Fruit fly (Drosophila melanogaster) whole organism, prepupa: ENCODE data around the gene CG13920.

Experiments
- CG11902 ChIP-seq: fragments of 200-800 bp; sonication (Bioruptor generic); optimal IDR thresholded peaks from 3 replicates; lab custom pipeline; 2016; ENCODE audit warnings: missing biosample characterization, missing genetic modification characterization
- CG6276 ChIP-seq: fragments of 200-800 bp; sonication (Bioruptor generic); optimal IDR thresholded peaks from 2 replicates; lab custom pipeline; 2017; ENCODE audit warnings: missing biosample characterization, mild to moderate bottlenecking, missing genetic modification characterization
- CG7368 ChIP-seq: fragments of 200-800 bp; sonication (Bioruptor generic); optimal IDR thresholded peaks from 3 replicates; lab custom pipeline; 2016; ENCODE audit warnings: missing biosample characterization, missing genetic modification characterization
- CG8119 ChIP-seq: fragments of 200-800 bp; sonication (Bioruptor generic); IDR thresholded peaks from 3 replicates; pipeline ENCODE4 v1.3.6; 2022; ENCODE audit warnings: missing biosample characterization, missing genetic modification characterization
- Met ChIP-seq: fragments of 200-800 bp; sonication (Bioruptor generic); optimal IDR thresholded peaks from 3 replicates; lab custom pipeline; 2016; ENCODE audit warnings: missing biosample characterization, missing genetic modification characterization
- Smox ChIP-seq: fragments of 200-800 bp; sonication (Bioruptor generic); optimal IDR thresholded peaks from 3 replicates; lab custom pipeline; 2016; ENCODE audit warnings: missing biosample characterization, missing genetic modification characterization
- topi ChIP-seq: fragments of 200-800 bp; sonication (Bioruptor generic); optimal IDR thresholded peaks from 3 replicates; lab custom pipeline; 2016; ENCODE audit warnings: missing biosample characterization, missing genetic modification characterization

DNA sequence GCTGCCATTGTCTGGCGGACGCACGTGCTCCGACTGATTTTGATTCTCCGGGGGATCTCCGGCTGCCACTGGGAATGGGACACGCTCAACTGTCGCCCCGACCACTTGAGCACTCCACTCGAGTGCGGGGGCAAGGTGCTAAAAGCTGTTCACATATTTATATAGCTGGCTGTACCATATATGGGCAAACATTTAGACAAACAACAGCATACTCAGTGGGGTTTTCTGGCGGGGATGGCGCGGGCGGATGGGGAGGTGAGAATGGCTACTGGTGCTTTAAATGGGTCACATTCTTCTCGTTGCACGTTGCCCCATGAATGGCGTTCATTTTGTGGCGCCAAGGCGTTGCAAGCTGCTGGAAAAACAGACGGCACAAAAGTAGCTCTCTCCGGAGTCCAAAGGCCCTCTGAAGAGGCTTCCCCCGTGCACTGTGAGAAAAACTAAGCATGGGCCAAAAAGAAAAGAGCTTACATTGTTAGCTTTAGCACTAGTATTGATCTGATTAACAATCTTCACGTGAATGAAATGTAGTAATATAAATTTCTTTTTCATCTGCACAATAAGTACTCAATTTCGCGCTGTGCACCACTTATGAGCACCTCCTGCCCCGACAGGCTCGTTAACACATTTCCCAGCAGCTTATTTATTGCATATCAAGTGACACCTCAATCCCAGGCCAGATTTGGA lies 42.1 kb downstream of the CG13920 start:
- TF ChIP-seq CG8119 (GFP tag; lab: Robert Waterston, UW) (peak; percentile 75), CG7368 (GFP tag; lab: Kevin White, UChicago) (peak; percentile 72), Smox (GFP tag; lab: Kevin White, UChicago) (peak; percentile 44), Met (GFP tag; lab: Kevin White, UChicago) (peak; percentile 65), CG11902 (GFP tag; lab: Kevin White, UChicago) (peak; percentile 67), topi (GFP tag; lab: Kevin White, UChicago) (peak; percentile 72), CG6276 (GFP tag; lab: Kevin White, UChicago) (peak; percentile 73)
